Worm (Caenorhabditis elegans) whole organism, mixed stage, embryonic: ENCODE results near the gene cept-2.

Experiments used
- M03D4.4 ChIP-seq: sonication (generic microtip); optimal IDR thresholded peaks from 2 replicates; lab custom pipeline; 2017; ENCODE audit warnings: mild to moderate bottlenecking, missing genetic modification characterization, missing compliant biosample characterization
- bed-3 ChIP-seq: fragments of 200-800 bp; sonication (Bioruptor generic); optimal IDR thresholded peaks from 3 replicates; lab custom pipeline; 2018; ENCODE audit warnings: mild to moderate bottlenecking, missing genetic modification characterization, moderate library complexity, missing compliant biosample characterization
- blmp-1 ChIP-seq: fragments of 150-350 bp; optimal IDR thresholded peaks from 2 replicates; lab custom pipeline; 2014; ENCODE audit warnings: missing biosample characterization, missing genetic modification characterization
- ceh-39 ChIP-seq: fragments of 150-350 bp; optimal IDR thresholded peaks from 2 replicates; lab custom pipeline; 2014; ENCODE audit warnings: missing biosample characterization, missing genetic modification characterization
- ceh-43 ChIP-seq: fragments of 200-800 bp; sonication (Bioruptor generic); optimal IDR thresholded peaks from 2 replicates; lab custom pipeline; 2018; ENCODE audit warnings: mild to moderate bottlenecking, missing genetic modification characterization, moderate library complexity, missing compliant biosample characterization
- ceh-83 ChIP-seq: fragments of 200-800 bp; sonication (Bioruptor generic); optimal IDR thresholded peaks from 2 replicates; lab custom pipeline; 2018; ENCODE audit warnings: mild to moderate bottlenecking, missing genetic modification characterization, missing compliant biosample characterization
- ces-1 ChIP-seq: fragments of 150-350 bp; optimal IDR thresholded peaks from 2 replicates; lab custom pipeline; 2014; ENCODE audit warnings: missing biosample characterization, missing genetic modification reagents, missing genetic modification characterization
- cnd-1 ChIP-seq: fragments of 200-800 bp; sonication (Bioruptor generic); optimal IDR thresholded peaks from 2 replicates; lab custom pipeline; 2018; ENCODE audit warnings: mild to moderate bottlenecking, missing genetic modification characterization, missing compliant biosample characterization
- drap-1 ChIP-seq: fragments of 200-800 bp; sonication (Bioruptor generic); optimal IDR thresholded peaks from 3 replicates; lab custom pipeline; 2018; ENCODE audit warnings: mild to moderate bottlenecking, missing genetic modification characterization, missing compliant biosample characterization
- elt-1 ChIP-seq: sonication (generic microtip); optimal IDR thresholded peaks from 2 replicates; lab custom pipeline; 2017; ENCODE audit warnings: missing genetic modification characterization, mild to moderate bottlenecking, missing compliant biosample characterization, antibody characterized with exemption, moderate library complexity, borderline replicate concordance; ENCODE audit not compliant: insufficient read depth
- elt-3 ChIP-seq: fragments of 150-350 bp; optimal IDR thresholded peaks from 2 replicates; lab custom pipeline; 2014; ENCODE audit warnings: missing biosample characterization, missing genetic modification characterization
- flh-1 ChIP-seq: fragments of 200-800 bp; sonication (Bioruptor generic); optimal IDR thresholded peaks from 2 replicates; lab custom pipeline; 2018; ENCODE audit warnings: mild to moderate bottlenecking, missing genetic modification characterization, moderate library complexity, missing compliant biosample characterization
- ham-2 ChIP-seq: fragments of 200-800 bp; sonication (Bioruptor generic); optimal IDR thresholded peaks from 2 replicates; lab custom pipeline; 2018; ENCODE audit warnings: mild to moderate bottlenecking, missing genetic modification characterization, missing compliant biosample characterization
- hlh-1 ChIP-seq: fragments of 150-350 bp; optimal IDR thresholded peaks from 2 replicates; lab custom pipeline; 2014; ENCODE audit warnings: missing biosample characterization, missing genetic modification reagents, missing genetic modification characterization
- lin-13 ChIP-seq: fragments of 150-350 bp; optimal IDR thresholded peaks from 2 replicates; lab custom pipeline; 2014; ENCODE audit warnings: missing biosample characterization, missing genetic modification characterization
- lin-32 ChIP-seq: fragments of 200-800 bp; sonication (Bioruptor generic); optimal IDR thresholded peaks from 2 replicates; lab custom pipeline; 2018; ENCODE audit warnings: mild to moderate bottlenecking, missing genetic modification characterization, missing compliant biosample characterization
- lsy-2 ChIP-seq: fragments of 150-350 bp; optimal IDR thresholded peaks from 2 replicates; lab custom pipeline; 2014; ENCODE audit warnings: missing biosample characterization, missing genetic modification characterization
- mab-5 ChIP-seq: fragments of 150-350 bp; optimal IDR thresholded peaks from 2 replicates; lab custom pipeline; 2014; ENCODE audit warnings: missing biosample characterization, missing genetic modification characterization
- mep-1 ChIP-seq: fragments of 150-350 bp; optimal IDR thresholded peaks from 2 replicates; lab custom pipeline; 2017; ENCODE audit warnings: missing biosample characterization, missing genetic modification reagents, missing genetic modification characterization, inconsistent platforms
- mls-2 ChIP-seq: sonication (generic microtip); optimal IDR thresholded peaks from 2 replicates; lab custom pipeline; 2016; ENCODE audit warnings: mild to moderate bottlenecking, missing genetic modification characterization, moderate library complexity, missing compliant biosample characterization
- nhr-237 ChIP-seq: fragments of 150-350 bp; optimal IDR thresholded peaks from 2 replicates; lab custom pipeline; 2014; ENCODE audit warnings: missing biosample characterization, missing genetic modification characterization
- nhr-28 ChIP-seq: fragments of 150-350 bp; optimal IDR thresholded peaks from 2 replicates; lab custom pipeline; 2014; ENCODE audit warnings: missing biosample characterization, missing genetic modification characterization
- nhr-76 ChIP-seq: sonication (generic microtip); optimal IDR thresholded peaks from 2 replicates; lab custom pipeline; 2017; ENCODE audit warnings: missing biosample characterization, missing genetic modification characterization
- pha-4 ChIP-seq: fragments of 150-350 bp; optimal IDR thresholded peaks from 2 replicates; lab custom pipeline; 2018; ENCODE audit warnings: missing biosample characterization, missing genetic modification reagents, missing genetic modification characterization
- sem-2 ChIP-seq: fragments of 200-800 bp; sonication (Bioruptor generic); optimal IDR thresholded peaks from 2 replicates; lab custom pipeline; 2018; ENCODE audit warnings: mild to moderate bottlenecking, missing genetic modification characterization, missing compliant biosample characterization
- sptf-1 ChIP-seq: sonication (generic microtip); optimal IDR thresholded peaks from 2 replicates; lab custom pipeline; 2017; ENCODE audit warnings: mild to moderate bottlenecking, missing genetic modification characterization, moderate library complexity, missing compliant biosample characterization
- tbx-8 ChIP-seq: fragments of 200-800 bp; sonication (Bioruptor generic); optimal IDR thresholded peaks from 2 replicates; lab custom pipeline; 2018; ENCODE audit warnings: mild to moderate bottlenecking, missing genetic modification characterization, moderate library complexity, missing compliant biosample characterization
- unc-120 ChIP-seq: sonication (generic microtip); optimal IDR thresholded peaks from 2 replicates; lab custom pipeline; 2017; ENCODE audit warnings: missing genetic modification characterization, missing compliant biosample characterization; ENCODE audit not compliant: poor library complexity, severe bottlenecking
- unc-39 ChIP-seq: fragments of 150-350 bp; optimal IDR thresholded peaks from 2 replicates; lab custom pipeline; 2014; ENCODE audit warnings: missing biosample characterization, missing genetic modification characterization
- unc-62 ChIP-seq: fragments of 150-350 bp; optimal IDR thresholded peaks from 2 replicates; lab custom pipeline; 2014; ENCODE audit warnings: missing biosample characterization, missing genetic modification reagents, missing genetic modification characterization
- zip-8 ChIP-seq: fragments of 150-350 bp; optimal IDR thresholded peaks from 2 replicates; lab custom pipeline; 2014; ENCODE audit warnings: missing biosample characterization, missing genetic modification characterization
- ztf-11 ChIP-seq: fragments of 150-350 bp; optimal IDR thresholded peaks from 2 replicates; lab custom pipeline; 2014; ENCODE audit warnings: missing biosample characterization, missing genetic modification characterization

The cept-2 gene

DNA sequence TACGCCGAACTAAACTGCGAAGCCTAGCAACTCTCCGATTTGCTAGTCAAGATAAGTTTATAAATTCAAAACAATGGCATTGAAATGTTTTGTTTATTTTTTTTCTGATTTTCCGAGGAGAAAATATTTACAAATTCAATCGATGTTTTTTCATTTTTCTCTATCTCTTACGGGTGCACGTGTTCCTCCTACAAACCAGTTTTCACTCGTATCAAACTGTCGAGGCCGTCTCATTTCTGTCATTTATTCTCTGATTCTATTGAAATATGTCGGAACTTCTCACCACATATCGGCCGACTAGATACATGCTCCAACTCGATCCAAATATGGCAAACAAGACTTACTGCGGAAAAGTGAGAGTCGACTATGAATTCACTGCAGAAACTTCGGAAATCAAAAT lies 16.1 kb upstream of the cept-2 start, which contains the start of gene F47B8.8:
TSS of gene F47B8.8 (plus strand) at position 257 of the 400 bp plus-strand sequence.
- TF ChIP-seq lin-32 (GFP tag; lab: Kevin White, UChicago) (no peak), lsy-2 (tag; lab: Kevin White, UChicago) (no peak), unc-39 (no peak), mls-2 (tag; lab: Kevin White, UChicago) (no peak), bed-3 (no peak), M03D4.4 (tag; lab: Kevin White, UChicago) (no peak), zip-8 (no peak)
- TF ChIP-seq, all 35 proteins: peak for 0

DNA sequence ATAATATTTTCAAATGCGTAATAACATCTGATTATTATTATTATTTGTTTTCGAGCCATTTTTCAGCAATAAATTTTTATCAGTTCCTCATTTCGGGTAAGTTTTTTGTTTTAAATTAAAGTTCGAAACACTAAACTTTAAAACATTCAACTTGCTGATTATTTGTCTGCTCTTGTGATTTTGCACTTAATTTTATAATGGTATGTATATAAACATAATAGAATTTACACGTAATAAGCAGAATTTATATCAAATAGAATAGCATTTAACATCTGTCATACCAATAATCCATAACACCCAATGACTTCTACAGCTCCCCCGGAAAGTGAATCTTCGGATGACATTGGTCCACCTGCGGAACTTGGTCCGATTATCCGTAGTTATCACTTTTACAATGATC lies 14.4 kb upstream of the cept-2 start, which contains the start of gene srm-4:
TSS of gene srm-4 (plus strand) at position 301 of the 400 bp plus-strand sequence.
- TF ChIP-seq lin-32 (GFP tag; lab: Kevin White, UChicago), result no peak
- no peak for TF ChIP-seq elt-1
- TF ChIP-seq mls-2 (tag; lab: Kevin White, UChicago), result no peak
- TF ChIP-seq lin-13, result no peak
- no peak for TF ChIP-seq mep-1
- no peak for TF ChIP-seq blmp-1
- no peak for TF ChIP-seq lsy-2 (tag; lab: Kevin White, UChicago)
- no peak for TF ChIP-seq sptf-1 (tag; lab: Kevin White, UChicago)
- no peak for TF ChIP-seq ham-2 (GFP tag; lab: Kevin White, UChicago)
- TF ChIP-seq zip-8, result no peak
- TF ChIP-seq drap-1 (GFP tag; lab: Kevin White, UChicago), result no peak
- TF ChIP-seq hlh-1 (tag; lab: Kevin White, UChicago), result no peak
- TF ChIP-seq mab-5 (tag; lab: Kevin White, UChicago), result no peak
- no peak for TF ChIP-seq elt-3 (tag; lab: Kevin White, UChicago)

DNA sequence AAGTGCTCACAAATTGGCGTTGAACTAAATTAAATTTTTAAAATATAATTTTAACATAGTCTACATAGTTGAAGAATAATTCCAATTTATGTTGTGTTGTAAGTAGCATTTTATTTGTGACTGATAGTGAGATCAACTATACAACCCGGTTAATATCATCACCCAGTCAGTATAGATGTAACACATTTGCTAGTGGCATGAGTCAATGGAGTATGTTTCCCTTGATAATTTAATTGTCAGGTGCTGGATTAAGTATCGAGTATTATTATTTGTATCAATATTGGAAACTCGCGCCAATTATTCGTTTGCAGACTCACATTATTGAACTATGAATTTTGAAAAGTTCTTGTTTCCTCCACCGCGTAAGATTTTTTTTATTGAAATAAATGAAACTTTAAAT lies 12.7 kb upstream of the cept-2 start, which contains the start of gene srm-5:
TSS of gene srm-5 (plus strand) at position 301 of the 400 bp plus-strand sequence.
- no peak for TF ChIP-seq elt-3 (tag; lab: Kevin White, UChicago)
- TF ChIP-seq mep-1, result no peak
- TF ChIP-seq lsy-2 (tag; lab: Kevin White, UChicago), result no peak
- no peak for TF ChIP-seq ceh-83 (GFP tag; lab: Kevin White, UChicago)
- TF ChIP-seq lin-32 (GFP tag; lab: Kevin White, UChicago), result no peak
- TF ChIP-seq ceh-43 (GFP tag; lab: Kevin White, UChicago), result no peak
- no peak for TF ChIP-seq sem-2 (GFP tag; lab: Kevin White, UChicago)
- TF ChIP-seq M03D4.4 (tag; lab: Kevin White, UChicago), result no peak
- TF ChIP-seq blmp-1, result no peak
- TF ChIP-seq ceh-39 (tag; lab: Kevin White, UChicago), result no peak
- TF ChIP-seq tbx-8, result no peak
- TF ChIP-seq drap-1 (GFP tag; lab: Kevin White, UChicago), result no peak
- TF ChIP-seq unc-62, result no peak
- TF ChIP-seq ces-1 (GFP tag; lab: Kevin White, UChicago), result no peak
- TF ChIP-seq pha-4, result no peak
- no peak for TF ChIP-seq cnd-1
- TF ChIP-seq unc-39, result no peak
- no peak for TF ChIP-seq ztf-11 (tag; lab: Kevin White, UChicago)
- TF ChIP-seq, all 35 proteins: peak for 0

ce11 chrV:14336655-14337054 lies 10.9 kb upstream of the cept-2 start, which contains the start of gene srm-6:
srm-6 (plus strand) TSS chrV:14336955.
- no peak for TF ChIP-seq elt-1
- no peak for TF ChIP-seq ceh-83 (GFP tag; lab: Kevin White, UChicago)
- TF ChIP-seq sptf-1 (tag; lab: Kevin White, UChicago), result no peak
- no peak for TF ChIP-seq flh-1 (GFP tag; lab: Kevin White, UChicago)
- TF ChIP-seq bed-3, result no peak
- no peak for TF ChIP-seq unc-120
- TF ChIP-seq zip-8, result no peak
- no peak for TF ChIP-seq ces-1 (GFP tag; lab: Kevin White, UChicago)
- no peak for TF ChIP-seq nhr-28 (tag; lab: Kevin White, UChicago)
- TF ChIP-seq nhr-76 (tag; lab: Kevin White, UChicago), result no peak
- no peak for TF ChIP-seq elt-3 (tag; lab: Kevin White, UChicago)
- TF ChIP-seq, all 35 proteins: peak for 0

- TF ChIP-seq nhr-237 (tag; lab: Kevin White, UChicago), result no peak
- no peak for TF ChIP-seq elt-1
- TF ChIP-seq mep-1, result no peak
These were observed 5.9 kb upstream of the cept-2 start, which contains the start of gene F47B8.10 for ce11 chrV:14341672-14342071. F47B8.10 (plus strand) TSS chrV:14341972.
